Worm (Caenorhabditis elegans) whole organism, early embryonic: ENCODE measurements around the gene B0432.14.

Experiments used
- F13C5.2 ChIP-seq: sonication (generic microtip); optimal IDR thresholded peaks from 2 replicates; lab custom pipeline; 2017; ENCODE audit warnings: mild to moderate bottlenecking, missing genetic modification characterization, inconsistent platforms, missing compliant biosample characterization
- ama-1 ChIP-seq: fragments of 150-350 bp; optimal IDR thresholded peaks from 2 replicates; lab custom pipeline; 2014
- ets-7 ChIP-seq: sonication (generic microtip); optimal IDR thresholded peaks from 2 replicates; lab custom pipeline; 2016; ENCODE audit warnings: missing genotype, missing genetic modification characterization, missing compliant biosample characterization

DNA sequence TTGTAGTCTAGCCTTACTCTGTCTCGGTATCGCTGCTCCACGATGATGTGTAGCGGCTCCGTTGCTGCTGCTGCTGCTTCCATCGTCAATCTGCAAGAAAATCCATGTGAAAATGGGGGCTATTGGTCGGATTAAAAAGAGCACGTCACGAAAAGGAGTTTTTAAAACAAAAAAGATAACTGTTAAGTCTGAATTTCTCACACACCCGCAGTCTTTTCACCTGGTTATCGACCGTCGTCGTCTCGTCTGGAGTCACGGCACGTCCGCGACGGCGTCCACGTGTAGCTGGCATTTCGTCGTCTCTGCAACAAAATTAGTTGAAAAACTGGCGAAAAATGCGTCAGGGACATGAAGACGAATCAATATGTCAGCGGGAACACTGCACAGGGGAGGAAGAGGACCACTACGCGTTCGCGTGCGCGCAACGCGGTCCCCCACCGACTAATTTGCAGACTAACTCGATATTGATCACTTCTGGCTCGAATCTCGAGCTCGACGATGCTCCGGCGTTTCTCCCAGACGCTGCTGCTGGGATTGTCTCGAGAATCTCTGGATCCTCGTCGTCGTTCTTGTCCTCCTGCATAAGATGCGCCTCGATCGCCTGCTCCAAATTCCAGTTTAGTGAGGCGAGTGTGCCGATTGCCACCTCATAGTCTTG is 44.2 kb upstream of the B0432.14 start:
- TF ChIP-seq F13C5.2 (tag; lab: Kevin White, UChicago) (no peak), ama-1 (no peak), ets-7 (tag; lab: Kevin White, UChicago) (no peak)
